Worm (Caenorhabditis elegans) whole organism, mixed stage, embryonic: ENCODE measurements around the gene F17C11.4.

ENCODE experiments used
- ces-1 ChIP-seq: fragments of 150-350 bp; optimal IDR thresholded peaks from 2 replicates; lab custom pipeline; 2014; ENCODE audit warnings: missing biosample characterization, missing genetic modification reagents, missing genetic modification characterization
- drap-1 ChIP-seq: fragments of 200-800 bp; sonication (Bioruptor generic); optimal IDR thresholded peaks from 3 replicates; lab custom pipeline; 2018; ENCODE audit warnings: mild to moderate bottlenecking, missing genetic modification characterization, missing compliant biosample characterization
- elt-3 ChIP-seq: fragments of 150-350 bp; optimal IDR thresholded peaks from 2 replicates; lab custom pipeline; 2014; ENCODE audit warnings: missing biosample characterization, missing genetic modification characterization
- mls-2 ChIP-seq: sonication (generic microtip); optimal IDR thresholded peaks from 2 replicates; lab custom pipeline; 2016; ENCODE audit warnings: mild to moderate bottlenecking, missing genetic modification characterization, moderate library complexity, missing compliant biosample characterization
- nhr-2 ChIP-seq: fragments of 150-350 bp; optimal IDR thresholded peaks from 2 replicates; lab custom pipeline; 2014; ENCODE audit warnings: missing biosample characterization, missing genetic modification characterization
- nhr-237 ChIP-seq: fragments of 150-350 bp; optimal IDR thresholded peaks from 2 replicates; lab custom pipeline; 2014; ENCODE audit warnings: missing biosample characterization, missing genetic modification characterization
- snpc-4 ChIP-seq: fragments of 150-350 bp; optimal IDR thresholded peaks from 2 replicates; lab custom pipeline; 2014; ENCODE audit warnings: missing biosample characterization, missing genetic modification characterization
- tbx-8 ChIP-seq: fragments of 200-800 bp; sonication (Bioruptor generic); optimal IDR thresholded peaks from 2 replicates; lab custom pipeline; 2018; ENCODE audit warnings: mild to moderate bottlenecking, missing genetic modification characterization, moderate library complexity, missing compliant biosample characterization
- unc-39 ChIP-seq: fragments of 150-350 bp; optimal IDR thresholded peaks from 2 replicates; lab custom pipeline; 2014; ENCODE audit warnings: missing biosample characterization, missing genetic modification characterization
- unc-62 ChIP-seq: fragments of 150-350 bp; optimal IDR thresholded peaks from 2 replicates; lab custom pipeline; 2014; ENCODE audit warnings: missing biosample characterization, missing genetic modification reagents, missing genetic modification characterization
- ztf-11 ChIP-seq: fragments of 150-350 bp; optimal IDR thresholded peaks from 2 replicates; lab custom pipeline; 2014; ENCODE audit warnings: missing biosample characterization, missing genetic modification characterization

DNA sequence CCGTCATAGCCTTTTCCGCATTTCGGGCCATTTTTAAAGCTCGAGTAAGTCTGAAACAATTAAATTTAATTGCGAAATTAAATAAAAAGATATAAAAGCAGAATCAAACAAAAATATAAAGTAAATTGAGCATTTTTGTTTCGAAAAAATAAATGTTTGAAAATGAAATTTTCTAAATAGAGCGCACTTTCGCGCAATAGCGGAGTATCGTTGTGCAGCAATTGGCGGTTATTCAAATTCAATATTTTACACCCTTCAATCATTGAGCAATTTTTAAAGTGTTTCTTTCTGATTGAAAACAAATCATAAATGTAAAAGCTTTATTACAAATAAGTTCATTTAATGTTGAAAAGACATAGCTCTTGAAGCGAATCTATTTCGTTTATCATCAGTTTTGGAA lies 49.0 kb downstream of the F17C11.4 start, which contains the start of gene isy-1:
- no peak for TF ChIP-seq drap-1 (GFP tag; lab: Kevin White, UChicago)
- TF ChIP-seq nhr-2 (tag; lab: Kevin White, UChicago): peak; percentile 19
- TF ChIP-seq unc-62: no peak
- no peak for TF ChIP-seq unc-39 (tag; lab: Kevin White, UChicago)
- TF ChIP-seq snpc-4 (tag; lab: Kevin White, UChicago): no peak
- TF ChIP-seq ztf-11 (tag; lab: Kevin White, UChicago): no peak
- peak; percentile 86 for TF ChIP-seq ces-1 (GFP tag; lab: Kevin White, UChicago)
- TF ChIP-seq elt-3 (tag; lab: Kevin White, UChicago): no peak
- TF ChIP-seq mls-2 (tag; lab: Kevin White, UChicago): no peak
- peak; percentile 44 for TF ChIP-seq nhr-237 (tag; lab: Kevin White, UChicago)
- TF ChIP-seq tbx-8 (GFP tag; lab: Kevin White, UChicago): no peak
